Worm (Caenorhabditis elegans): ENCODE results near the gene hrpl-1.
A peak's percentile ranks its signal among the peaks of the same experiment; 100 is the strongest.

The hrpl-1 gene

DNA sequence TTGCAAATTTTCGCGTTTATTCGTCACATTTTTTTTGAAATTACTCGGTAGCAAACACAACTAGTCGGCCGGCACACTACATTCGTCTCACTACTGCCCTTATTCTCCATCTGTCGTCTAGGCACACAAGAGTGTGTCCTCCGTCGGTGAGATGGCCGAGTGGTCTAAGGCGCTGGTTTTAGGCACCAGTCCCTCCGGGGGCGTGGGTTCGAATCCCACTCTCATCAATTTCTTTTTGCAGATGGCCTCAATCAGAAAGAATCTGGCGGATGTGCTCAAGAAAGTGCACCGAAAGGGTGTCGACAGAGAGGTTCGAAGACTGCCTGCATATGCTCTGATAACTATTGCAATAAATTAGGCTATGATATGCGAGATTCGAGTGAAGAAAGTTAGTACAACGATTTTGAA, 45.5 kb upstream of the hrpl-1 start (continued):
- TF ChIP-seq dve-1 (tag; optimal IDR thresholded peaks at IDR 0.05; ENCODE audit: insufficient read depth) = peak; percentile 59
- TF ChIP-seq tag-97 (GFP tag; IDR thresholded peaks at IDR 0.05) = no peak
- peak; percentile 68; the same call in 1 of the 2 replicates for TF ChIP-seq zfp-3 (GFP tag; conservative IDR thresholded peaks at IDR 0.05)
- peak; percentile 87 for TF ChIP-seq ctbp-1 (GFP tag; IDR thresholded peaks at IDR 0.05)
- TF ChIP-seq rbr-2 (tag; optimal IDR thresholded peaks at IDR 0.05) = peak; percentile 80
- peak; percentile 73 for TF ChIP-seq Y105C5A.15 (GFP tag; IDR thresholded peaks at IDR 0.05)
- TF ChIP-seq ZK337.2 (GFP tag; IDR thresholded peaks at IDR 0.05) = peak; percentile 66; the same call in 1 of the 2 replicates
- peak; percentile 75 for TF ChIP-seq nhr-25 (tag; optimal IDR thresholded peaks at IDR 0.05; ENCODE audit: borderline replicate concordance, insufficient read depth)
- peak; percentile 64 for TF ChIP-seq mxl-3 (GFP tag; optimal IDR thresholded peaks at IDR 0.05)
- TF ChIP-seq pha-4 (GFP tag; IDR thresholded peaks at IDR 0.05) = peak; percentile 69
- TF ChIP-seq pha-4 (tag; optimal IDR thresholded peaks at IDR 0.05) = no peak
- TF ChIP-seq ceh-32 (tag; optimal IDR thresholded peaks at IDR 0.05; ENCODE audit: poor library complexity) = no peak
- TF ChIP-seq nhr-11 (tag; optimal IDR thresholded peaks at IDR 0.05) = peak; percentile 76
- peak; percentile 19 to 58 for TF ChIP-seq hif-1 (tag; optimal IDR thresholded peaks at IDR 0.05)
- peak; percentile 18 to 74; a peak in 1 of 4 replicates for TF ChIP-seq madf-5 (GFP tag; IDR thresholded peaks at IDR 0.05)
- TF ChIP-seq ZK546.5 (tag; optimal IDR thresholded peaks at IDR 0.05) = no peak
- TF ChIP-seq nhr-77 (tag; optimal IDR thresholded peaks at IDR 0.05) = peak; percentile 56
- TF ChIP-seq snpc-1.2 (GFP tag; IDR thresholded peaks at IDR 0.05) = peak; percentile 73
- TF ChIP-seq daf-12 (tag; optimal IDR thresholded peaks at IDR 0.05) = no peak
- TF ChIP-seq T20F7.1 (GFP tag; optimal IDR thresholded peaks at IDR 0.05) = no peak
- no peak for TF ChIP-seq ceh-82 (tag; optimal IDR thresholded peaks at IDR 0.05)
- TF ChIP-seq zfp-2 (tag; optimal IDR thresholded peaks at IDR 0.05) = no peak
- no peak for TF ChIP-seq R02D3.7 (tag; optimal IDR thresholded peaks at IDR 0.05)
- TF ChIP-seq F49E8.2 (tag; optimal IDR thresholded peaks at IDR 0.05; ENCODE audit: borderline replicate concordance) = peak; percentile 38
- TF ChIP-seq F37D6.2 (tag; optimal IDR thresholded peaks at IDR 0.05) = peak; percentile 39
- peak; percentile 81 for TF ChIP-seq vab-7 (GFP tag; IDR thresholded peaks at IDR 0.05)
- peak; percentile 80 for TF ChIP-seq mep-1 (tag; optimal IDR thresholded peaks at IDR 0.05)
- TF ChIP-seq D1046.2 (GFP tag; IDR thresholded peaks at IDR 0.05) = peak; percentile 60; the same call in 1 of the 2 replicates
- TF ChIP-seq aly-2 (tag; optimal IDR thresholded peaks at IDR 0.05) = no peak
- TF ChIP-seq lin-39 (tag; optimal IDR thresholded peaks at IDR 0.05) = no peak
- peak; percentile 70 for TF ChIP-seq duxl-1 (tag; optimal IDR thresholded peaks at IDR 0.05; ENCODE audit: poor library complexity)
- peak; percentile 68 for TF ChIP-seq nhr-28 (tag; optimal IDR thresholded peaks at IDR 0.05)
- TF ChIP-seq tra-1 (GFP tag; IDR thresholded peaks at IDR 0.05) = peak; percentile 62; the same call in 1 of the 2 replicates
- TF ChIP-seq egl-43 (GFP tag; IDR thresholded peaks at IDR 0.05) = peak; percentile 94
- no peak for TF ChIP-seq attf-4 (tag; optimal IDR thresholded peaks at IDR 0.05)
- TF ChIP-seq nhr-111 (GFP tag; optimal IDR thresholded peaks at IDR 0.05) = peak; percentile 52
- no peak for TF ChIP-seq cey-2 (tag; optimal IDR thresholded peaks at IDR 0.05; ENCODE audit: borderline replicate concordance, insufficient read depth)
- peak; percentile 51 for TF ChIP-seq zip-2 (tag; optimal IDR thresholded peaks at IDR 0.05)
- TF ChIP-seq madf-9 (GFP tag; conservative IDR thresholded peaks at IDR 0.05) = peak; percentile 70
- TF ChIP-seq ztf-11 (tag; optimal IDR thresholded peaks at IDR 0.05) = no peak
- peak; percentile 63 to 80 for TF ChIP-seq daf-16 (GFP tag; optimal IDR thresholded peaks at IDR 0.05)
- peak; percentile 11 for TF ChIP-seq daf-16 (tag; optimal IDR thresholded peaks at IDR 0.05)
- TF ChIP-seq skn-1 (tag; optimal IDR thresholded peaks at IDR 0.05) = no peak
- peak; percentile 59; the same call in 1 of the 2 replicates for TF ChIP-seq lin-29 (GFP tag; IDR thresholded peaks at IDR 0.05)
- TF ChIP-seq hmg-1.1 (GFP tag; IDR thresholded peaks at IDR 0.05) = peak; percentile 89
- peak in 1 of 2 experiments; percentile 1 for TF ChIP-seq unc-62 (GFP tag; optimal IDR thresholded peaks at IDR 0.05 in 1 of 2)
- TF ChIP-seq unc-62 (tag; optimal IDR thresholded peaks at IDR 0.05) = no peak
- peak; percentile 74 for TF ChIP-seq gei-8 (GFP tag; optimal IDR thresholded peaks at IDR 0.05)
- TF ChIP-seq Y48G9A.11 (GFP tag; IDR thresholded peaks at IDR 0.05) = peak; percentile 67
- no peak; the same call in 1 of the 2 replicates for TF ChIP-seq lin-1 (GFP tag; IDR thresholded peaks at IDR 0.05)
- TF ChIP-seq lim-7 (GFP tag; IDR thresholded peaks at IDR 0.05) = peak; percentile 85
